Fruit fly (Drosophila melanogaster) whole organism, embryonic: Measurements from ENCODE around the gene CG33158.

ENCODE experiments used
- CG1024 ChIP-seq: fragments of 200-800 bp; sonication (Bioruptor generic); IDR thresholded peaks from 2 replicates; pipeline ENCODE4 v1.3.6; 2022; ENCODE audit warnings: missing biosample characterization, missing genetic modification characterization
- CG10543 ChIP-seq: fragments of 200-800 bp; sonication (Bioruptor generic); optimal IDR thresholded peaks from 3 replicates; lab custom pipeline; 2017; ENCODE audit warnings: missing biosample characterization, mild to moderate bottlenecking, missing genetic modification characterization, moderate library complexity
- CG12299 ChIP-seq: fragments of 200-800 bp; sonication (Bioruptor generic); optimal IDR thresholded peaks from 2 replicates; lab custom pipeline; 2018; ENCODE audit warnings: missing biosample characterization, mild to moderate bottlenecking, missing genetic modification characterization
- CG12659 ChIP-seq: fragments of 200-800 bp; sonication (Bioruptor generic); optimal IDR thresholded peaks from 3 replicates; lab custom pipeline; 2017; ENCODE audit warnings: mild to moderate bottlenecking, missing biosample characterization, missing genetic modification reagents, missing genetic modification characterization
- CG12769 ChIP-seq: fragments of 200-800 bp; sonication (Bioruptor generic); optimal IDR thresholded peaks from 2 replicates; lab custom pipeline; 2019; ENCODE audit warnings: missing biosample characterization, mild to moderate bottlenecking, missing genetic modification characterization, moderate library complexity
- CG13287 ChIP-seq: fragments of 200-800 bp; sonication (Bioruptor generic); IDR thresholded peaks from 2 replicates; pipeline ENCODE4 v1.3.6; 2022; ENCODE audit warnings: missing biosample characterization, missing genetic modification characterization; ENCODE audit not compliant: partially characterized antibody
- CG16779 ChIP-seq: fragments of 200-800 bp; sonication (Bioruptor generic); IDR thresholded peaks from 2 replicates; pipeline ENCODE4 v1.3.6; 2022; ENCODE audit warnings: missing biosample characterization, missing genetic modification characterization
- CG1792 ChIP-seq: fragments of 200-800 bp; sonication (Bioruptor generic); optimal IDR thresholded peaks from 2 replicates; lab custom pipeline; 2016; ENCODE audit warnings: missing biosample characterization, missing genetic modification characterization
- CG31441 ChIP-seq: fragments of 200-800 bp; sonication (Bioruptor generic); IDR thresholded peaks from 2 replicates; pipeline ENCODE4 v1.3.6; 2022; ENCODE audit warnings: missing biosample characterization, missing genetic modification characterization
- CG34224 ChIP-seq: fragments of 200-800 bp; sonication (Bioruptor generic); IDR thresholded peaks from 3 replicates; pipeline ENCODE4 v1.3.6; 2022; ENCODE audit warnings: missing biosample characterization, missing genetic modification characterization; ENCODE audit not compliant: partially characterized antibody
- CG42726 ChIP-seq: fragments of 200-800 bp; sonication (Bioruptor generic); IDR thresholded peaks from 2 replicates; pipeline ENCODE4 v1.3.6; 2022; ENCODE audit warnings: missing biosample characterization, missing genetic modification characterization; ENCODE audit not compliant: partially characterized antibody
- CG4360 ChIP-seq: fragments of 200-800 bp; sonication (Bioruptor generic); IDR thresholded peaks from 2 replicates; pipeline ENCODE4 v1.3.6; 2022; ENCODE audit warnings: missing biosample characterization, missing genetic modification characterization
- CG4424 ChIP-seq: fragments of 200-800 bp; sonication (Bioruptor generic); optimal IDR thresholded peaks from 3 replicates; lab custom pipeline; 2016; ENCODE audit warnings: missing biosample characterization, missing genetic modification characterization
- CG6765 ChIP-seq: fragments of 200-800 bp; sonication (Bioruptor generic); optimal IDR thresholded peaks from 3 replicates; lab custom pipeline; 2017; ENCODE audit warnings: missing biosample characterization, mild to moderate bottlenecking, missing genetic modification characterization
- CG6813 ChIP-seq: fragments of 200-800 bp; sonication (Bioruptor generic); optimal IDR thresholded peaks from 2 replicates; lab custom pipeline; 2017; ENCODE audit warnings: missing biosample characterization, missing genetic modification characterization, mild to moderate bottlenecking, moderate library complexity, missing genetic modification reagents
- Camta ChIP-seq: fragments of 200-800 bp; sonication (Bioruptor generic); optimal IDR thresholded peaks from 2 replicates; lab custom pipeline; 2016; ENCODE audit warnings: missing biosample characterization, missing genetic modification characterization
- Doc3 ChIP-seq: fragments of 200-800 bp; sonication (Bioruptor generic); IDR thresholded peaks from 3 replicates; pipeline ENCODE4 v1.3.6; 2022; ENCODE audit warnings: missing biosample characterization, missing genetic modification characterization; ENCODE audit not compliant: partially characterized antibody
- Gsc ChIP-seq: fragments of 200-800 bp; sonication (Bioruptor generic); IDR thresholded peaks from 2 replicates; pipeline ENCODE4 v1.3.6; 2022; ENCODE audit warnings: missing biosample characterization, missing genetic modification characterization
- HmgD ChIP-seq: fragments of 200-800 bp; sonication (Bioruptor generic); optimal IDR thresholded peaks from 3 replicates; lab custom pipeline; 2016; ENCODE audit warnings: missing biosample characterization, missing genetic modification characterization
- NK7.1 ChIP-seq: fragments of 200-800 bp; sonication (Bioruptor generic); optimal IDR thresholded peaks from 3 replicates; lab custom pipeline; 2016; ENCODE audit warnings: missing biosample characterization, missing genetic modification characterization
- Pdp1 ChIP-seq, 2 experiments: fragments of 200-800 bp; sonication (Bioruptor generic); optimal IDR thresholded peaks; 3 replicates each; lab custom pipeline; 2016; ENCODE audit warnings: missing biosample characterization in 2 of 2, missing genetic modification characterization in 2 of 2, mild to moderate bottlenecking in 1 of 2, moderate library complexity in 1 of 2
- Rx ChIP-seq: fragments of 200-800 bp; sonication (Bioruptor generic); IDR thresholded peaks from 2 replicates; pipeline ENCODE4 v1.3.6; 2022; ENCODE audit warnings: missing biosample characterization, missing genetic modification characterization
- bbx ChIP-seq: fragments of 200-800 bp; sonication (Bioruptor generic); IDR thresholded peaks from 2 replicates; pipeline ENCODE4 v1.3.6; 2022; ENCODE audit warnings: missing biosample characterization, missing genetic modification characterization; ENCODE audit not compliant: partially characterized antibody
- chm ChIP-seq: fragments of 200-800 bp; sonication (Bioruptor generic); IDR thresholded peaks from 2 replicates; pipeline ENCODE4 v1.3.6; 2022; ENCODE audit warnings: missing biosample characterization, missing genetic modification characterization
- chn ChIP-seq: fragments of 200-800 bp; sonication (Bioruptor generic); optimal IDR thresholded peaks from 2 replicates; lab custom pipeline; 2016; ENCODE audit warnings: missing biosample characterization, missing genetic modification characterization
- corto ChIP-seq: fragments of 200-800 bp; sonication (Bioruptor generic); optimal IDR thresholded peaks from 2 replicates; lab custom pipeline; 2016; ENCODE audit warnings: missing biosample characterization, mild to moderate bottlenecking, missing genetic modification characterization, moderate library complexity
- crol ChIP-seq: fragments of 200-800 bp; sonication (Bioruptor generic); IDR thresholded peaks from 2 replicates; pipeline ENCODE4 v1.3.6; 2022; ENCODE audit warnings: missing biosample characterization, missing genetic modification characterization
- da ChIP-seq: fragments of 200-800 bp; sonication (Bioruptor generic); optimal IDR thresholded peaks from 2 replicates; lab custom pipeline; 2016; ENCODE audit warnings: missing biosample characterization, missing genetic modification characterization
- esg ChIP-seq: fragments of 200-800 bp; sonication (Bioruptor generic); conservative IDR thresholded peaks from 2 replicates; pipeline ENCODE4 v1.3.6; 2022; ENCODE audit warnings: missing biosample characterization, missing genetic modification characterization
- fd3F ChIP-seq: fragments of 200-800 bp; sonication (Bioruptor generic); optimal IDR thresholded peaks from 2 replicates; lab custom pipeline; 2018; ENCODE audit warnings: missing biosample characterization, mild to moderate bottlenecking, missing genetic modification characterization, moderate library complexity
- gsb-n ChIP-seq: fragments of 200-800 bp; sonication (Bioruptor generic); optimal IDR thresholded peaks from 3 replicates; lab custom pipeline; 2018; ENCODE audit warnings: missing biosample characterization, mild to moderate bottlenecking, missing genetic modification characterization
- ind ChIP-seq: fragments of 200-800 bp; sonication (Bioruptor generic); optimal IDR thresholded peaks from 3 replicates; lab custom pipeline; 2016; ENCODE audit warnings: missing biosample characterization, missing genetic modification characterization
- jing ChIP-seq: fragments of 200-800 bp; sonication (Bioruptor generic); optimal IDR thresholded peaks from 2 replicates; lab custom pipeline; 2018; ENCODE audit warnings: missing biosample characterization, mild to moderate bottlenecking, missing genetic modification characterization
- klu ChIP-seq: fragments of 200-800 bp; sonication (Bioruptor generic); IDR thresholded peaks from 2 replicates; pipeline ENCODE4 v1.3.6; 2022; ENCODE audit warnings: missing biosample characterization, missing genetic modification characterization
- lbe ChIP-seq: fragments of 200-800 bp; sonication (Bioruptor generic); optimal IDR thresholded peaks from 2 replicates; lab custom pipeline; 2016; ENCODE audit warnings: missing biosample characterization, mild to moderate bottlenecking, missing genetic modification characterization
- nau ChIP-seq: fragments of 200-800 bp; sonication (Bioruptor generic); optimal IDR thresholded peaks from 3 replicates; lab custom pipeline; 2017; ENCODE audit warnings: missing biosample characterization, mild to moderate bottlenecking, missing genetic modification characterization, missing genetic modification reagents
- onecut ChIP-seq: fragments of 200-800 bp; sonication (Bioruptor generic); IDR thresholded peaks from 2 replicates; pipeline ENCODE4 v1.3.6; 2022; ENCODE audit warnings: missing biosample characterization, missing genetic modification characterization
- pita ChIP-seq: fragments of 200-800 bp; sonication (Bioruptor generic); optimal IDR thresholded peaks from 2 replicates; lab custom pipeline; 2017; ENCODE audit warnings: missing biosample characterization, mild to moderate bottlenecking, missing genetic modification characterization
- prd ChIP-seq, 3 experiments: fragments of >200 bp in 2 of 3; fragments of 200-800 bp in 1 of 3; sonication (Bioruptor generic) in 1 of 3; optimal IDR thresholded peaks in 2 of 3; IDR thresholded peaks in 1 of 3; 2 replicates in 2 of 3; 3 replicates in 1 of 3; pipeline versions ENCODE4 v1.3.6 to Lab custom; 2017 to 2022; ENCODE audit warnings: missing biosample characterization in 1 of 3, missing genetic modification characterization in 1 of 3
- stc ChIP-seq: fragments of 200-800 bp; sonication (Bioruptor generic); IDR thresholded peaks from 2 replicates; pipeline ENCODE4 v1.3.6; 2022; ENCODE audit warnings: missing biosample characterization, missing genetic modification characterization
- tio ChIP-seq: fragments of 200-800 bp; sonication (Bioruptor generic); optimal IDR thresholded peaks from 2 replicates; lab custom pipeline; 2017; ENCODE audit warnings: missing biosample characterization, missing genetic modification characterization, inconsistent platforms
- trh ChIP-seq: fragments of 200-800 bp; sonication (Bioruptor generic); optimal IDR thresholded peaks from 2 replicates; lab custom pipeline; 2016; ENCODE audit warnings: missing biosample characterization, missing genetic modification characterization
- vvl ChIP-seq: fragments of 200-800 bp; sonication (Bioruptor generic); IDR thresholded peaks from 2 replicates; pipeline ENCODE4 v1.3.6; 2022; ENCODE audit warnings: missing biosample characterization, missing genetic modification characterization
- zen2 ChIP-seq: fragments of 200-800 bp; sonication (Bioruptor generic); IDR thresholded peaks from 3 replicates; pipeline ENCODE4 v1.3.6; 2022; ENCODE audit warnings: missing biosample characterization, missing genetic modification characterization; ENCODE audit not compliant: partially characterized antibody

CG33158 gene

DNA sequence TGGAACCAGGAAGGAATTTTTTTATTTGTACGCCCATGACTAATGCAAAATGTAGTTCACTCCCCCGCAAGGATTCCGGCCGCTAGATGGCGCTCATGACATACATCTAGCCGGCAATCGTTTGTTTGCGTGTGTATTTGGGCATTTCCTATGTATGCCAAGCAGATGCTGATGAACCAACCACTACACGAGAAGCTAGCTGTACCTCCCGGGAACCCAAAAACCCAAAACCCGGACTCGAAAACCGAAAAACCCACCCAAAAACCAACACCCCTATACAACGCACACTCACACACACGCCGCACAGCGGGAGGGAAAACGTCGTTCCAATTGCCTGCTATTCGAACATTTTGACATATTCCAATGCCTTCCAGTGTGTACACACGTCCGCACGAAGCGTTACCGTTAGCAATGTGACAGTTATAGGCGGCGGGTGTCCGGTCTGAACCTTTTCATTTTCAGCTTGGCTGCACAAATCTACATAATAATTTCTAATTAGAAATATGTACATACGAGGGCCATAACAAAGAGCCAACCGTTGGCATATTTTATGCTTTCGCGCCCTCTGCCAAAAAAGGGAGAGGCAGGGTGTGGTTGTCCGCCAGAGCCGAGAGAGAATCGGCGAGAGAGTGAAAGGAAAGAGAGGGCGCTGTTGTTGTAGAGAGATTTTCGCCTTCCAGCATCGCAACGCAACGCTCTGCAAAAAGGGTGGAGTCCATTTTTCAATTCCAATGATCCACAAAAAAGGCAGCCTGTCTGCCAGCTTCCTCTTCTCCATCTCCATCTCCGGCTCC, 11.4 kb upstream of the CG33158 start (continued):
- no peak for TF ChIP-seq fd3F (GFP tag; lab: Kevin White, UChicago)
- peak; percentile 25; the same call in 1 of the 2 replicates for TF ChIP-seq crol (GFP tag; lab: Robert Waterston, UW)
- no peak for TF ChIP-seq CG12659 (GFP tag; lab: Kevin White, UChicago)
- TF ChIP-seq CG10543 (GFP tag; lab: Kevin White, UChicago), result peak; percentile 25
- TF ChIP-seq chn (GFP tag; lab: Kevin White, UChicago), result no peak
- TF ChIP-seq zen2 (GFP tag; lab: Robert Waterston, UW), result 0 out of 3 replicates have a peak, but pooled peaks have one; percentile 33
- TF ChIP-seq bbx (GFP tag; lab: Robert Waterston, UW), result 0 out of 2 replicates have a peak, but pooled peaks have one; percentile 28
- TF ChIP-seq gsb-n (tag; lab: Kevin White, UChicago), result peak; percentile 68
- peak; percentile 42; the same call in 1 of the 2 replicates for TF ChIP-seq chm (GFP tag; lab: Robert Waterston, UW)
- no peak for TF ChIP-seq CG4424 (GFP tag; lab: Kevin White, UChicago)
- peak; percentile 84 for TF ChIP-seq CG4360 (GFP tag; lab: Robert Waterston, UW)
- peak; percentile 55; the same call in 1 of the 2 replicates for TF ChIP-seq vvl (GFP tag; lab: Robert Waterston, UW)
- TF ChIP-seq prd (optimal IDR thresholded peaks at IDR 0.05; lab: Kevin White, UChicago), result no peak
- peak; percentile 8; the same call in 1 of the 3 replicates for TF ChIP-seq prd (GFP tag; IDR thresholded peaks at IDR 0.05; lab: Robert Waterston, UW)
- TF ChIP-seq trh, result no peak

DNA sequence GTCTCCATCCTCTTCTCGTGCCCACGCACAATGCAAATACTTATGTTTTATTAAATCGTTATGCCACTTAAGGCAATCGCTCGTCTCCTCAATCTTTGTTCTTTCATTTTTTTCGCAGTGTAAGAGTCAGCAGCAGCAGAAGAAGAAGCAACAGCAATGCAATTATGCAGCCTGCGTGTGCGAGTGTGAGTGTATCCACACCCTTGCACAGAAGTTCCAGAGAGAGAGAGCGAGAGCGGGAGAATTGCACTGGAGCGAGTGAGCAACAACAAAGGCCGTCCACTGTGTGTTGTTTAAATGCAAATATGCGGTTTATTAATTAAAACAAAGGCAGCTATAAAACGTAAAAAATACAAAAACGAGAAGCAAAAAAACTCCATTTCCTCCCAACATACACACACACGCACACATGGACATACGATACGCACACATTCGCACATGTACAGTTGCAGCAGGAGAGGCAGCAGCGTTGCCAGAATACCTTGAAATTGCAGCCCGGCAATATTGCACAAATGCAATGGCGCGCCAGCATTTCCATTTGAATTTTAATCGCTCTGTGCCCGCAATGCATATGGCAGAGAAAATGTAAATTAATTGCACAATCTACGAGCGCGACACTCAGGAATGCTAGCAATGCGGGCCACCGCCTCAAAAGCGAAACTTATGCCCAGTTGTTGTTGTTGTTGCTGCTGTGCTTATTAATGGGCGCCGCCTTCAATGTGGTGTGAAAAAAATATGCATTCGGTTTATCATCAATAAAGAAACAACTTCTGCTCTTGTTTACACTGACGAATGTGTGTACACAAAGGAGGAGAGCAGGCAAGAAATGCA, 10.6 kb upstream of the CG33158 start:
- TF ChIP-seq CG1792 (GFP tag; lab: Kevin White, UChicago), result peak; percentile 33
- no peak for TF ChIP-seq Doc3 (GFP tag; lab: Robert Waterston, UW)
- no peak for TF ChIP-seq CG12299
- no peak for TF ChIP-seq ind (GFP tag; lab: Kevin White, UChicago)
- no peak for TF ChIP-seq CG6765
- TF ChIP-seq klu (GFP tag; lab: Robert Waterston, UW), result no peak
- no peak for TF ChIP-seq Gsc (GFP tag; lab: Robert Waterston, UW)
- peak; percentile 43; the same call in 1 of the 2 replicates for TF ChIP-seq onecut
- peak; percentile 41 for TF ChIP-seq Camta (GFP tag; lab: Kevin White, UChicago)
- TF ChIP-seq CG34224 (GFP tag; lab: Robert Waterston, UW), result no peak
- peak; percentile 4 to 48 for TF ChIP-seq Pdp1 (GFP tag; optimal IDR thresholded peaks at IDR 0.05; lab: Kevin White, UChicago)
- TF ChIP-seq CG16779 (GFP tag; lab: Robert Waterston, UW), result no peak
- TF ChIP-seq CG12769, result no peak
- no peak for TF ChIP-seq Rx (GFP tag; lab: Robert Waterston, UW)
- TF ChIP-seq corto (GFP tag; lab: Kevin White, UChicago), result no peak
- TF ChIP-seq CG6813 (GFP tag; lab: Kevin White, UChicago), result peak; percentile 70
- no peak for TF ChIP-seq CG13287 (GFP tag; lab: Robert Waterston, UW)
- TF ChIP-seq jing (GFP tag; lab: Kevin White, UChicago), result no peak
- TF ChIP-seq tio (GFP tag; lab: Kevin White, UChicago), result no peak
- TF ChIP-seq pita, result no peak
- no peak for TF ChIP-seq esg (GFP tag; lab: Robert Waterston, UW)
- no peak for TF ChIP-seq nau (GFP tag; lab: Kevin White, UChicago)
- TF ChIP-seq CG42726 (GFP tag; lab: Robert Waterston, UW), result no peak
- peak; percentile 43 for TF ChIP-seq NK7.1 (GFP tag; lab: Kevin White, UChicago)
- TF ChIP-seq stc (GFP tag; lab: Robert Waterston, UW), result no peak
- peak; percentile 45 for TF ChIP-seq lbe
- TF ChIP-seq chn (GFP tag; lab: Kevin White, UChicago), result peak; percentile 24
- TF ChIP-seq CG1024 (GFP tag; lab: Robert Waterston, UW), result peak; percentile 38; the same call in 1 of the 2 replicates
- TF ChIP-seq HmgD (GFP tag; lab: Kevin White, UChicago), result no peak
- TF ChIP-seq CG31441 (GFP tag; lab: Robert Waterston, UW), result 0 out of 2 replicates have a peak, but pooled peaks have one; percentile 23
- peak; percentile 32 for TF ChIP-seq da (GFP tag; lab: Kevin White, UChicago)
